Fruit fly (Drosophila melanogaster) whole organism, adult: Measurements from ENCODE around the gene CG4686.

ENCODE experiments used
- CG11617 ChIP-seq: fragments of 200-800 bp; sonication (Bioruptor generic); optimal IDR thresholded peaks from 2 replicates; lab custom pipeline; 2017; ENCODE audit warnings: mild to moderate bottlenecking, missing biosample characterization, missing genetic modification reagents, missing genetic modification characterization
- CG12768 ChIP-seq: fragments of 200-800 bp; sonication (Bioruptor generic); optimal IDR thresholded peaks from 2 replicates; lab custom pipeline; 2017; ENCODE audit warnings: missing biosample characterization, missing genetic modification characterization, mild to moderate bottlenecking, moderate library complexity, missing genetic modification reagents
- CG14711 ChIP-seq: fragments of 200-800 bp; sonication (Bioruptor generic); optimal IDR thresholded peaks from 2 replicates; lab custom pipeline; 2018; ENCODE audit warnings: missing biosample characterization, mild to moderate bottlenecking, missing genetic modification characterization, moderate library complexity
- CG1620 ChIP-seq: fragments of 200-800 bp; sonication (Bioruptor generic); optimal IDR thresholded peaks from 2 replicates; lab custom pipeline; 2016; ENCODE audit warnings: missing biosample characterization, missing genetic modification characterization
- CG33017 ChIP-seq: fragments of 200-800 bp; sonication (Bioruptor generic); optimal IDR thresholded peaks from 2 replicates; lab custom pipeline; 2018; ENCODE audit warnings: missing biosample characterization, mild to moderate bottlenecking, missing genetic modification characterization, moderate library complexity
- CG5204 ChIP-seq: fragments of 200-800 bp; sonication (Bioruptor generic); optimal IDR thresholded peaks from 2 replicates; lab custom pipeline; 2016; ENCODE audit warnings: missing biosample characterization, missing genetic modification characterization
- CG7045 ChIP-seq: fragments of 200-800 bp; sonication (Bioruptor generic); optimal IDR thresholded peaks from 2 replicates; lab custom pipeline; 2017; ENCODE audit warnings: missing biosample characterization, mild to moderate bottlenecking, missing genetic modification characterization
- CG7101 ChIP-seq: fragments of 200-800 bp; sonication (Bioruptor generic); optimal IDR thresholded peaks from 2 replicates; lab custom pipeline; 2018; ENCODE audit warnings: missing biosample characterization, mild to moderate bottlenecking, missing genetic modification characterization, moderate library complexity
- Clk ChIP-seq: fragments of 200-800 bp; sonication (Bioruptor generic); optimal IDR thresholded peaks from 2 replicates; lab custom pipeline; 2017; ENCODE audit warnings: missing biosample characterization, missing genetic modification characterization
- Crg-1 ChIP-seq: fragments of 200-800 bp; sonication (Bioruptor generic); optimal IDR thresholded peaks from 2 replicates; lab custom pipeline; 2016; ENCODE audit warnings: missing biosample characterization, missing genetic modification characterization
- Hr96 ChIP-seq: fragments of 200-800 bp; sonication (Bioruptor generic); optimal IDR thresholded peaks from 2 replicates; lab custom pipeline; 2016; ENCODE audit warnings: missing biosample characterization, missing genetic modification characterization
- Mnt ChIP-seq: fragments of 200-800 bp; sonication (Bioruptor generic); optimal IDR thresholded peaks from 2 replicates; lab custom pipeline; 2016; ENCODE audit warnings: missing biosample characterization, mild to moderate bottlenecking, missing genetic modification characterization
- bab1 ChIP-seq: fragments of 200-800 bp; sonication (Bioruptor generic); optimal IDR thresholded peaks from 3 replicates; lab custom pipeline; 2019; ENCODE audit warnings: missing biosample characterization, mild to moderate bottlenecking, missing genetic modification characterization, moderate library complexity
- cic ChIP-seq: fragments of 200-800 bp; sonication (Bioruptor generic); optimal IDR thresholded peaks from 2 replicates; lab custom pipeline; 2017; ENCODE audit warnings: missing biosample characterization, mild to moderate bottlenecking, missing genetic modification characterization, moderate library complexity
- cnc ChIP-seq, 2 experiments: fragments of >200 bp; optimal IDR thresholded peaks; 2 replicates each; lab custom pipeline; 2017
- kay ChIP-seq: fragments of 200-800 bp; sonication (Bioruptor generic); peaks from one replicate; lab custom pipeline; 2016; ENCODE audit warnings: missing biosample characterization, missing genetic modification characterization, borderline replicate concordance
- ovo ChIP-seq: fragments of 200-800 bp; sonication (Bioruptor generic); optimal IDR thresholded peaks from 2 replicates; lab custom pipeline; 2016; ENCODE audit warnings: missing biosample characterization, missing genetic modification characterization
- pad ChIP-seq: fragments of 200-800 bp; sonication (Bioruptor generic); optimal IDR thresholded peaks from 3 replicates; lab custom pipeline; 2017; ENCODE audit warnings: missing biosample characterization, missing genetic modification characterization, mild to moderate bottlenecking, moderate library complexity, missing genetic modification reagents
- tj ChIP-seq: fragments of 200-800 bp; sonication (Bioruptor generic); optimal IDR thresholded peaks from 3 replicates; lab custom pipeline; 2017; ENCODE audit warnings: missing biosample characterization, mild to moderate bottlenecking, missing genetic modification characterization, moderate library complexity
- toe ChIP-seq: fragments of 200-800 bp; sonication (Bioruptor generic); optimal IDR thresholded peaks from 2 replicates; lab custom pipeline; 2016; ENCODE audit warnings: missing biosample characterization, missing genetic modification characterization

CG4686 gene

dm6 chr3R:19873102-19873737, 8.9 kb downstream of the CG4686 start:
- no peak for TF ChIP-seq toe (GFP tag; lab: Kevin White, UChicago)
- TF ChIP-seq CG14711 (tag; lab: Kevin White, UChicago) = no peak
- TF ChIP-seq cic (GFP tag; lab: Kevin White, UChicago) = peak; percentile 90
- no peak for TF ChIP-seq CG33017 (tag; lab: Kevin White, UChicago)
- no peak for TF ChIP-seq ovo (GFP tag; lab: Kevin White, UChicago)
- no peak for TF ChIP-seq kay
- no peak for TF ChIP-seq CG12768 (GFP tag; lab: Kevin White, UChicago)
- peak; percentile 8 for TF ChIP-seq Crg-1 (GFP tag; lab: Kevin White, UChicago)
- no peak for TF ChIP-seq bab1 (GFP tag; lab: Kevin White, UChicago)
- no peak for TF ChIP-seq cnc (optimal IDR thresholded peaks at IDR 0.05; lab: Kevin White, UChicago)
- no peak for TF ChIP-seq CG11617
- TF ChIP-seq Clk (GFP tag; lab: Kevin White, UChicago) = no peak
- peak; percentile 2 for TF ChIP-seq Mnt (GFP tag; lab: Kevin White, UChicago)
- TF ChIP-seq CG7045 (GFP tag; lab: Kevin White, UChicago) = no peak
- TF ChIP-seq tj = no peak
- TF ChIP-seq Hr96 (GFP tag; lab: Kevin White, UChicago) = no peak
- no peak for TF ChIP-seq CG5204 (GFP tag; lab: Kevin White, UChicago)
- no peak for TF ChIP-seq CG7101 (tag; lab: Kevin White, UChicago)
- TF ChIP-seq pad (GFP tag; lab: Kevin White, UChicago) = no peak
- no peak for TF ChIP-seq CG1620 (GFP tag; lab: Kevin White, UChicago)

dm6 chr3R:19875118-19875887, 11.0 kb downstream of the CG4686 start, which contains the start of gene Mrp5:
Gene Mrp5, minus strand, starts transcription at chr3R:19875678.
- TF ChIP-seq CG12768 (GFP tag; lab: Kevin White, UChicago) (peak; percentile 56), Crg-1 (GFP tag; lab: Kevin White, UChicago) (no peak), pad (GFP tag; lab: Kevin White, UChicago) (peak; percentile 42), Hr96 (GFP tag; lab: Kevin White, UChicago) (peak; percentile 30), cic (GFP tag; lab: Kevin White, UChicago) (peak; percentile 61)

- no peak for TF ChIP-seq tj
- no peak for TF ChIP-seq CG7045 (GFP tag; lab: Kevin White, UChicago)
- TF ChIP-seq pad (GFP tag; lab: Kevin White, UChicago) = peak; percentile 6
- TF ChIP-seq Clk (GFP tag; lab: Kevin White, UChicago) = no peak
- TF ChIP-seq CG1620 (GFP tag; lab: Kevin White, UChicago) = peak; percentile 29
- TF ChIP-seq CG5204 (GFP tag; lab: Kevin White, UChicago) = no peak
- peak; percentile 63 for TF ChIP-seq Mnt (GFP tag; lab: Kevin White, UChicago)
- TF ChIP-seq bab1 (GFP tag; lab: Kevin White, UChicago) = peak; percentile 62
- peak; percentile 66 for TF ChIP-seq CG12768 (GFP tag; lab: Kevin White, UChicago)
- TF ChIP-seq CG11617 = peak; percentile 28
- TF ChIP-seq CG14711 (tag; lab: Kevin White, UChicago) = peak; percentile 33
- peak; percentile 20 for TF ChIP-seq Crg-1 (GFP tag; lab: Kevin White, UChicago)
- TF ChIP-seq cic (GFP tag; lab: Kevin White, UChicago) = no peak
These were observed 13.3 kb downstream of the CG4686 start, which contains the start of the genes CG17186 and Arc42 for dm6 chr3R:19877427-19878076. Gene CG17186, minus strand, starts transcription at chr3R:19877514. Gene Arc42, plus strand, starts transcription at chr3R:19877737.

dm6 chr3R:19879470-19880052, 15.3 kb downstream of the CG4686 start, which contains the start of gene Ask1:
Gene Ask1, plus strand, starts transcription at chr3R:19879719.
- no peak for TF ChIP-seq Hr96 (GFP tag; lab: Kevin White, UChicago)
- peak; percentile 39 for TF ChIP-seq bab1 (GFP tag; lab: Kevin White, UChicago)

- TF ChIP-seq ovo (GFP tag; lab: Kevin White, UChicago) (no peak), CG33017 (tag; lab: Kevin White, UChicago) (peak; percentile 59), pad (GFP tag; lab: Kevin White, UChicago) (peak; percentile 52), CG14711 (tag; lab: Kevin White, UChicago) (peak; percentile 35), tj (peak; percentile 11), CG12768 (GFP tag; lab: Kevin White, UChicago) (peak; percentile 52), CG1620 (GFP tag; lab: Kevin White, UChicago) (peak; percentile 18), bab1 (GFP tag; lab: Kevin White, UChicago) (peak; percentile 74), CG7101 (tag; lab: Kevin White, UChicago) (peak; percentile 66), Mnt (GFP tag; lab: Kevin White, UChicago) (peak; percentile 61), CG11617 (peak; percentile 62), Hr96 (GFP tag; lab: Kevin White, UChicago) (peak; percentile 37), kay (no peak), cic (GFP tag; lab: Kevin White, UChicago) (no peak), cnc (optimal IDR thresholded peaks at IDR 0.05; lab: Kevin White, UChicago) (no peak), Crg-1 (GFP tag; lab: Kevin White, UChicago) (peak; percentile 26)
These were observed 16.2 kb downstream of the CG4686 start for dm6 chr3R:19880431-19880939.
